Worm (Caenorhabditis elegans) whole organism, L2 larva: Measurements from ENCODE around the gene W05B10.6.
A peak's percentile ranks its signal among the peaks of the same experiment; 100 is the strongest.

Source experiments
- C34F6.9 ChIP-seq: fragments of 150-350 bp; optimal IDR thresholded peaks from 2 replicates; lab custom pipeline; 2014; ENCODE audit warnings: missing biosample characterization, missing genetic modification characterization
- R02D3.7 ChIP-seq: fragments of 150-350 bp; optimal IDR thresholded peaks from 2 replicates; lab custom pipeline; 2014; ENCODE audit warnings: missing biosample characterization, missing genetic modification characterization
- Y55F3AM.14 ChIP-seq: fragments of 200-800 bp; sonication (Bioruptor generic); optimal IDR thresholded peaks from 2 replicates; lab custom pipeline; 2018; ENCODE audit warnings: mild to moderate bottlenecking, missing genetic modification characterization, missing compliant biosample characterization
- ZK546.5 ChIP-seq: sonication (generic microtip); optimal IDR thresholded peaks from 2 replicates; lab custom pipeline; 2017; ENCODE audit warnings: missing biosample characterization, missing genetic modification characterization
- alr-1 ChIP-seq: fragments of 150-350 bp; optimal IDR thresholded peaks from 2 replicates; lab custom pipeline; 2014; ENCODE audit warnings: missing biosample characterization, missing genetic modification characterization
- aly-2 ChIP-seq: fragments of 150-350 bp; optimal IDR thresholded peaks from 2 replicates; lab custom pipeline; 2014; ENCODE audit warnings: missing biosample characterization, missing genetic modification characterization
- ama-1 ChIP-seq: fragments of 150-350 bp; optimal IDR thresholded peaks from 2 replicates; lab custom pipeline; 2018; ENCODE audit warnings: inconsistent platforms
- blmp-1 ChIP-seq: sonication (generic microtip); optimal IDR thresholded peaks from 2 replicates; lab custom pipeline; 2017; ENCODE audit warnings: missing genetic modification characterization, mild to moderate bottlenecking, missing compliant biosample characterization, antibody characterized with exemption, moderate library complexity; ENCODE audit not compliant: insufficient read depth
- ceh-82 ChIP-seq: fragments of 150-350 bp; optimal IDR thresholded peaks from 2 replicates; lab custom pipeline; 2014; ENCODE audit warnings: missing biosample characterization, missing genetic modification characterization
- crh-2 ChIP-seq: sonication (generic microtip); optimal IDR thresholded peaks from 2 replicates; lab custom pipeline; 2017; ENCODE audit warnings: missing biosample characterization, missing genetic modification characterization
- dmd-4 ChIP-seq: sonication (generic microtip); optimal IDR thresholded peaks from 2 replicates; lab custom pipeline; 2017; ENCODE audit warnings: missing biosample characterization, missing genetic modification characterization
- egl-27 ChIP-seq: sonication (generic microtip); optimal IDR thresholded peaks from 3 replicates; lab custom pipeline; 2017; ENCODE audit warnings: missing biosample characterization, missing genetic modification reagents, missing genetic modification characterization
- elt-1 ChIP-seq: fragments of 150-350 bp; optimal IDR thresholded peaks from 2 replicates; lab custom pipeline; 2014; ENCODE audit warnings: missing biosample characterization, missing genetic modification characterization
- elt-3 ChIP-seq: sonication (generic microtip); optimal IDR thresholded peaks from 2 replicates; lab custom pipeline; 2017; ENCODE audit warnings: missing biosample characterization, missing genetic modification characterization
- fos-1 ChIP-seq: fragments of 150-350 bp; optimal IDR thresholded peaks from 2 replicates; lab custom pipeline; 2014; ENCODE audit warnings: missing biosample characterization, missing genetic modification characterization
- gmeb-1 ChIP-seq: fragments of 150-350 bp; optimal IDR thresholded peaks from 2 replicates; lab custom pipeline; 2014; ENCODE audit warnings: missing biosample characterization, missing genetic modification characterization
- lin-13 ChIP-seq: fragments of 150-350 bp; optimal IDR thresholded peaks from 2 replicates; lab custom pipeline; 2014; ENCODE audit warnings: missing biosample characterization, missing genetic modification reagents, missing genetic modification characterization
- lin-39 ChIP-seq: fragments of 150-350 bp; optimal IDR thresholded peaks from 2 replicates; lab custom pipeline; 2014; ENCODE audit warnings: missing biosample characterization, missing genetic modification reagents, missing genetic modification characterization
- lsy-2 ChIP-seq, 2 experiments: fragments of 150-350 bp in 1 of 2; sonication (generic microtip) in 1 of 2; optimal IDR thresholded peaks; 2 replicates each; lab custom pipeline; 2014 to 2017; ENCODE audit warnings: missing biosample characterization in 2 of 2, missing genetic modification characterization in 2 of 2
- mab-5 ChIP-seq: fragments of 150-350 bp; optimal IDR thresholded peaks from 2 replicates; lab custom pipeline; 2014; ENCODE audit warnings: missing biosample characterization, missing genetic modification characterization
- mbf-1 ChIP-seq: sonication (generic microtip); optimal IDR thresholded peaks from 2 replicates; lab custom pipeline; 2017; ENCODE audit warnings: missing biosample characterization, missing genetic modification characterization
- nhr-10 ChIP-seq: sonication (generic microtip); optimal IDR thresholded peaks from 2 replicates; lab custom pipeline; 2017; ENCODE audit warnings: missing biosample characterization, missing genetic modification characterization
- nhr-11 ChIP-seq: fragments of 150-350 bp; optimal IDR thresholded peaks from 2 replicates; lab custom pipeline; 2014; ENCODE audit warnings: missing biosample characterization, missing genetic modification characterization
- nhr-12 ChIP-seq: fragments of 150-350 bp; optimal IDR thresholded peaks from 2 replicates; lab custom pipeline; 2014; ENCODE audit warnings: missing biosample characterization, missing genetic modification characterization
- nhr-129 ChIP-seq: fragments of 150-350 bp; optimal IDR thresholded peaks from 2 replicates; lab custom pipeline; 2014; ENCODE audit warnings: missing biosample characterization, missing genetic modification characterization
- nhr-21 ChIP-seq: fragments of 150-350 bp; optimal IDR thresholded peaks from 2 replicates; lab custom pipeline; 2014; ENCODE audit warnings: missing biosample characterization, missing genetic modification characterization
- nhr-237 ChIP-seq: fragments of 150-350 bp; optimal IDR thresholded peaks from 2 replicates; lab custom pipeline; 2014; ENCODE audit warnings: missing biosample characterization, missing genetic modification characterization
- nhr-25 ChIP-seq: fragments of 150-350 bp; sonication (generic microtip); optimal IDR thresholded peaks from 3 replicates; lab custom pipeline; 2014; ENCODE audit warnings: missing biosample characterization, missing genetic modification characterization
- peb-1 ChIP-seq: fragments of 150-350 bp; optimal IDR thresholded peaks from 2 replicates; lab custom pipeline; 2014; ENCODE audit warnings: missing biosample characterization, missing genetic modification characterization
- sem-4 ChIP-seq: fragments of 150-350 bp; optimal IDR thresholded peaks from 2 replicates; lab custom pipeline; 2014; ENCODE audit warnings: missing biosample characterization, missing genetic modification reagents, missing genetic modification characterization
- sma-9 ChIP-seq, 2 experiments: fragments of 150-350 bp in 1 of 2; sonication (generic microtip) in 1 of 2; optimal IDR thresholded peaks; 2 replicates each; lab custom pipeline; 2014 to 2016; ENCODE audit warnings: missing genetic modification characterization in 2 of 2, mild to moderate bottlenecking in 1 of 2, missing biosample characterization in 1 of 2, missing compliant biosample characterization in 1 of 2, missing genetic modification reagents in 1 of 2, moderate library complexity in 1 of 2
- snpc-4 ChIP-seq: fragments of 150-350 bp; optimal IDR thresholded peaks from 2 replicates; lab custom pipeline; 2014; ENCODE audit warnings: missing biosample characterization, missing genetic modification characterization
- unc-39 ChIP-seq: fragments of 150-350 bp; optimal IDR thresholded peaks from 2 replicates; lab custom pipeline; 2014; ENCODE audit warnings: missing biosample characterization, missing genetic modification characterization
- unc-62 ChIP-seq: fragments of 150-350 bp; optimal IDR thresholded peaks from 2 replicates; lab custom pipeline; 2014; ENCODE audit warnings: missing biosample characterization, missing genetic modification reagents, missing genetic modification characterization
- zag-1 ChIP-seq: fragments of 150-350 bp; optimal IDR thresholded peaks from 2 replicates; lab custom pipeline; 2014; ENCODE audit warnings: missing biosample characterization, missing genetic modification characterization
- ztf-1 ChIP-seq: fragments of 200-800 bp; sonication (Bioruptor generic); conservative IDR thresholded peaks from 2 replicates; pipeline ENCODE4 v1.3.6; 2022; ENCODE audit warnings: missing genetic modification characterization, missing compliant biosample characterization
- ztf-11 ChIP-seq: sonication (generic microtip); optimal IDR thresholded peaks from 2 replicates; lab custom pipeline; 2017; ENCODE audit warnings: missing biosample characterization, missing genetic modification characterization

The W05B10.6 gene

ce11 chrV:12634746-12635145 lies 23.3 kb downstream of the W05B10.6 start:
- TF ChIP-seq ama-1 (lab: Kevin White, UChicago) (no peak), Y55F3AM.14 (GFP tag; lab: Kevin White, UChicago) (no peak), lsy-2 (tag; optimal IDR thresholded peaks at IDR 0.05; lab: Kevin White, UChicago) (no peak), mbf-1 (no peak), snpc-4 (tag; lab: Kevin White, UChicago) (no peak), sma-9 (GFP tag; optimal IDR thresholded peaks at IDR 0.05; lab: Kevin White, UChicago) (peak; percentile 55), sma-9 (tag; optimal IDR thresholded peaks at IDR 0.05; lab: Kevin White, UChicago) (no peak)

- TF ChIP-seq ceh-82 (tag; lab: Kevin White, UChicago): no peak
- no peak for TF ChIP-seq nhr-10 (tag; lab: Kevin White, UChicago)
- no peak for TF ChIP-seq egl-27 (tag; lab: Kevin White, UChicago)
- TF ChIP-seq elt-3 (tag; lab: Kevin White, UChicago): no peak
- no peak for TF ChIP-seq nhr-11 (tag; lab: Kevin White, UChicago)
- no peak for TF ChIP-seq ztf-1 (GFP tag; lab: Robert Waterston, UW)
- TF ChIP-seq C34F6.9 (tag; lab: Kevin White, UChicago): no peak
- no peak for TF ChIP-seq lsy-2 (tag; optimal IDR thresholded peaks at IDR 0.05; lab: Kevin White, UChicago)
- TF ChIP-seq lin-39 (tag; lab: Kevin White, UChicago): no peak
- TF ChIP-seq R02D3.7 (tag; lab: Kevin White, UChicago): no peak
- TF ChIP-seq ZK546.5 (tag; lab: Kevin White, UChicago): no peak
- TF ChIP-seq aly-2: no peak
- TF ChIP-seq snpc-4 (tag; lab: Kevin White, UChicago): no peak
- no peak for TF ChIP-seq fos-1
- no peak for TF ChIP-seq nhr-129 (tag; lab: Kevin White, UChicago)
Measured at ce11 chrV:12634050-12634449, 24.0 kb downstream of the W05B10.6 start.

ce11 chrV:12633046-12633445 lies 25.0 kb downstream of the W05B10.6 start:
- TF ChIP-seq crh-2 (tag; lab: Kevin White, UChicago) (no peak), blmp-1 (tag; lab: Kevin White, UChicago) (no peak), unc-62 (GFP tag; lab: Kevin White, UChicago) (no peak), elt-3 (tag; lab: Kevin White, UChicago) (no peak), alr-1 (tag; lab: Kevin White, UChicago) (no peak), nhr-21 (no peak), ama-1 (lab: Kevin White, UChicago) (no peak), lin-39 (tag; lab: Kevin White, UChicago) (no peak), sem-4 (tag; lab: Kevin White, UChicago) (no peak), aly-2 (no peak), ztf-1 (GFP tag; lab: Robert Waterston, UW) (no peak), nhr-12 (tag; lab: Kevin White, UChicago) (no peak), gmeb-1 (tag; lab: Kevin White, UChicago) (no peak), Y55F3AM.14 (GFP tag; lab: Kevin White, UChicago) (no peak), fos-1 (no peak), nhr-11 (tag; lab: Kevin White, UChicago) (no peak), nhr-25 (tag; lab: Kevin White, UChicago) (no peak), peb-1 (no peak), mab-5 (tag; lab: Kevin White, UChicago) (no peak)

ce11 chrV:12632048-12632447 lies 26.0 kb downstream of the W05B10.6 start, which contains the start of gene srx-113:
srx-113 (minus strand) TSS chrV:12632148.
- TF ChIP-seq crh-2 (tag; lab: Kevin White, UChicago) (no peak), mbf-1 (no peak), unc-39 (tag; lab: Kevin White, UChicago) (no peak), dmd-4 (tag; lab: Kevin White, UChicago) (no peak), ztf-11 (no peak)

ce11 chrV:12629743-12630142 lies 28.3 kb downstream of the W05B10.6 start, which contains the start of gene F56H9.6:
F56H9.6 (minus strand) TSS chrV:12629843.
- TF ChIP-seq ztf-1 (GFP tag; lab: Robert Waterston, UW) (no peak), elt-3 (tag; lab: Kevin White, UChicago) (no peak), ztf-11 (no peak), lin-13 (GFP tag; lab: Kevin White, UChicago) (no peak), snpc-4 (tag; lab: Kevin White, UChicago) (no peak), lin-39 (tag; lab: Kevin White, UChicago) (no peak), alr-1 (tag; lab: Kevin White, UChicago) (no peak), dmd-4 (tag; lab: Kevin White, UChicago) (no peak), zag-1 (tag; lab: Kevin White, UChicago) (no peak), nhr-237 (no peak), elt-1 (no peak), nhr-12 (tag; lab: Kevin White, UChicago) (no peak), egl-27 (tag; lab: Kevin White, UChicago) (no peak), nhr-129 (tag; lab: Kevin White, UChicago) (no peak)
